Worm (Caenorhabditis elegans) whole organism, mixed stage, embryonic: Measurements from ENCODE around the gene kel-1.
A peak's percentile ranks its signal among the peaks of the same experiment; 100 is the strongest.

Source experiments
- M03D4.4 ChIP-seq: sonication (generic microtip); optimal IDR thresholded peaks from 2 replicates; lab custom pipeline; 2017; ENCODE audit warnings: mild to moderate bottlenecking, missing genetic modification characterization, missing compliant biosample characterization
- bed-3 ChIP-seq: fragments of 200-800 bp; sonication (Bioruptor generic); optimal IDR thresholded peaks from 3 replicates; lab custom pipeline; 2018; ENCODE audit warnings: mild to moderate bottlenecking, missing genetic modification characterization, moderate library complexity, missing compliant biosample characterization
- blmp-1 ChIP-seq: fragments of 150-350 bp; optimal IDR thresholded peaks from 2 replicates; lab custom pipeline; 2014; ENCODE audit warnings: missing biosample characterization, missing genetic modification characterization
- ceh-39 ChIP-seq: fragments of 150-350 bp; optimal IDR thresholded peaks from 2 replicates; lab custom pipeline; 2014; ENCODE audit warnings: missing biosample characterization, missing genetic modification characterization
- ceh-43 ChIP-seq: fragments of 200-800 bp; sonication (Bioruptor generic); optimal IDR thresholded peaks from 2 replicates; lab custom pipeline; 2018; ENCODE audit warnings: mild to moderate bottlenecking, missing genetic modification characterization, moderate library complexity, missing compliant biosample characterization
- ceh-83 ChIP-seq: fragments of 200-800 bp; sonication (Bioruptor generic); optimal IDR thresholded peaks from 2 replicates; lab custom pipeline; 2018; ENCODE audit warnings: mild to moderate bottlenecking, missing genetic modification characterization, missing compliant biosample characterization
- ces-1 ChIP-seq: fragments of 150-350 bp; optimal IDR thresholded peaks from 2 replicates; lab custom pipeline; 2014; ENCODE audit warnings: missing biosample characterization, missing genetic modification reagents, missing genetic modification characterization
- drap-1 ChIP-seq: fragments of 200-800 bp; sonication (Bioruptor generic); optimal IDR thresholded peaks from 3 replicates; lab custom pipeline; 2018; ENCODE audit warnings: mild to moderate bottlenecking, missing genetic modification characterization, missing compliant biosample characterization
- elt-1 ChIP-seq: sonication (generic microtip); optimal IDR thresholded peaks from 2 replicates; lab custom pipeline; 2017; ENCODE audit warnings: missing genetic modification characterization, mild to moderate bottlenecking, missing compliant biosample characterization, antibody characterized with exemption, moderate library complexity, borderline replicate concordance; ENCODE audit not compliant: insufficient read depth
- elt-3 ChIP-seq: fragments of 150-350 bp; optimal IDR thresholded peaks from 2 replicates; lab custom pipeline; 2014; ENCODE audit warnings: missing biosample characterization, missing genetic modification characterization
- flh-1 ChIP-seq: fragments of 200-800 bp; sonication (Bioruptor generic); optimal IDR thresholded peaks from 2 replicates; lab custom pipeline; 2018; ENCODE audit warnings: mild to moderate bottlenecking, missing genetic modification characterization, moderate library complexity, missing compliant biosample characterization
- ham-2 ChIP-seq: fragments of 200-800 bp; sonication (Bioruptor generic); optimal IDR thresholded peaks from 2 replicates; lab custom pipeline; 2018; ENCODE audit warnings: mild to moderate bottlenecking, missing genetic modification characterization, missing compliant biosample characterization
- hlh-1 ChIP-seq: fragments of 150-350 bp; optimal IDR thresholded peaks from 2 replicates; lab custom pipeline; 2014; ENCODE audit warnings: missing biosample characterization, missing genetic modification reagents, missing genetic modification characterization
- lin-13 ChIP-seq: fragments of 150-350 bp; optimal IDR thresholded peaks from 2 replicates; lab custom pipeline; 2014; ENCODE audit warnings: missing biosample characterization, missing genetic modification characterization
- lin-32 ChIP-seq: fragments of 200-800 bp; sonication (Bioruptor generic); optimal IDR thresholded peaks from 2 replicates; lab custom pipeline; 2018; ENCODE audit warnings: mild to moderate bottlenecking, missing genetic modification characterization, missing compliant biosample characterization
- mab-5 ChIP-seq: fragments of 150-350 bp; optimal IDR thresholded peaks from 2 replicates; lab custom pipeline; 2014; ENCODE audit warnings: missing biosample characterization, missing genetic modification characterization
- mep-1 ChIP-seq: fragments of 150-350 bp; optimal IDR thresholded peaks from 2 replicates; lab custom pipeline; 2017; ENCODE audit warnings: missing biosample characterization, missing genetic modification reagents, missing genetic modification characterization, inconsistent platforms
- mls-2 ChIP-seq: sonication (generic microtip); optimal IDR thresholded peaks from 2 replicates; lab custom pipeline; 2016; ENCODE audit warnings: mild to moderate bottlenecking, missing genetic modification characterization, moderate library complexity, missing compliant biosample characterization
- nhr-12 ChIP-seq: fragments of 150-350 bp; optimal IDR thresholded peaks from 2 replicates; lab custom pipeline; 2014; ENCODE audit warnings: missing biosample characterization, missing genetic modification characterization
- nhr-237 ChIP-seq: fragments of 150-350 bp; optimal IDR thresholded peaks from 2 replicates; lab custom pipeline; 2014; ENCODE audit warnings: missing biosample characterization, missing genetic modification characterization
- nhr-28 ChIP-seq: fragments of 150-350 bp; optimal IDR thresholded peaks from 2 replicates; lab custom pipeline; 2014; ENCODE audit warnings: missing biosample characterization, missing genetic modification characterization
- nhr-76 ChIP-seq: sonication (generic microtip); optimal IDR thresholded peaks from 2 replicates; lab custom pipeline; 2017; ENCODE audit warnings: missing biosample characterization, missing genetic modification characterization
- pha-4 ChIP-seq: fragments of 150-350 bp; optimal IDR thresholded peaks from 2 replicates; lab custom pipeline; 2018; ENCODE audit warnings: missing biosample characterization, missing genetic modification reagents, missing genetic modification characterization
- sem-2 ChIP-seq: fragments of 200-800 bp; sonication (Bioruptor generic); optimal IDR thresholded peaks from 2 replicates; lab custom pipeline; 2018; ENCODE audit warnings: mild to moderate bottlenecking, missing genetic modification characterization, missing compliant biosample characterization
- sptf-1 ChIP-seq: sonication (generic microtip); optimal IDR thresholded peaks from 2 replicates; lab custom pipeline; 2017; ENCODE audit warnings: mild to moderate bottlenecking, missing genetic modification characterization, moderate library complexity, missing compliant biosample characterization
- tbx-8 ChIP-seq: fragments of 200-800 bp; sonication (Bioruptor generic); optimal IDR thresholded peaks from 2 replicates; lab custom pipeline; 2018; ENCODE audit warnings: mild to moderate bottlenecking, missing genetic modification characterization, moderate library complexity, missing compliant biosample characterization
- unc-120 ChIP-seq: sonication (generic microtip); optimal IDR thresholded peaks from 2 replicates; lab custom pipeline; 2017; ENCODE audit warnings: missing genetic modification characterization, missing compliant biosample characterization; ENCODE audit not compliant: poor library complexity, severe bottlenecking
- unc-39 ChIP-seq: fragments of 150-350 bp; optimal IDR thresholded peaks from 2 replicates; lab custom pipeline; 2014; ENCODE audit warnings: missing biosample characterization, missing genetic modification characterization
- unc-62 ChIP-seq: fragments of 150-350 bp; optimal IDR thresholded peaks from 2 replicates; lab custom pipeline; 2014; ENCODE audit warnings: missing biosample characterization, missing genetic modification reagents, missing genetic modification characterization
- zip-8 ChIP-seq: fragments of 150-350 bp; optimal IDR thresholded peaks from 2 replicates; lab custom pipeline; 2014; ENCODE audit warnings: missing biosample characterization, missing genetic modification characterization
- ztf-11 ChIP-seq: fragments of 150-350 bp; optimal IDR thresholded peaks from 2 replicates; lab custom pipeline; 2014; ENCODE audit warnings: missing biosample characterization, missing genetic modification characterization

The kel-1 gene

DNA sequence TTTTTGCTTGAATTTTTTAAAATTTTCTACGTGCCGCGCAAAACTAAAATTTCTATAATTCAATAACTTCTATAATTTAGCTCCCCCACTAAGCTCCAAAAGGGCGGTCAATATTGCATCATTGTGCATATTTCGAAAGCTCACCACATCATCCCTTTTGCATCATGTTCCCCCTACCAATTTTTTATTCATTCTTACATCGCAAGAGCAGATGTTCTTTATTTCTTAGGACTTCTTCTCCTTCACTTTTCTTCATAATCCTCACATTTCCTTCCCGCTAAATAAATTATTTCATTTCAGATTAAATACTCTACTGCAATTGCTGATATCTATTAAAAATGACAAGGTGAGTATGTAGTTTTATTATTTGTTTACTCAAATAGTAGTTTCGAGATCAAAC, 35.2 kb downstream of the kel-1 start, which contains the start of gene ldh-1:
TSS of gene ldh-1 (plus strand) at position 301 of the 400 bp plus-strand sequence.
- TF ChIP-seq ces-1 (peak; percentile 37), unc-62 (GFP tag; lab: Kevin White, UChicago) (no peak)

DNA sequence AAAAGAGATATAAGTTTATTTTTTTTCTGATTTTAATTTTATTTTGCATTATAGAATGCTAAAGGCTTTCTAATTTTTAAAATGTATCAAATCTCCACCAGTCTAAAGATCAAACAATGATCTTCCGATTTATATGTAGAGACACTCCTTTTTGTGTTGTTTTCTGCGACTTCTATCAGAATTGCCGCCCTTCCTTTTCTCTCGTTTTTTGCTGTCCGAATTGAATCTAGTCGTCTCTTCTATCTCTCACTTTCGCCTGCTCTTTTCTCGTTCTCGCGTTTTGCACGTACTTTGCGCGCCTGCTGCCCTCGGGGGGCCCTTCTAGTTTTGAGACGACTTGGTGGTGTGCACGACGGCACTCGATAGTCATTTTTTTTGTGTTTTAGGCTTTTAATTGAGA, 35.6 kb downstream of the kel-1 start:
- TF ChIP-seq ztf-11 (tag; lab: Kevin White, UChicago) = no peak
- TF ChIP-seq hlh-1 (tag; lab: Kevin White, UChicago) = peak; percentile 74
- no peak for TF ChIP-seq flh-1 (GFP tag; lab: Kevin White, UChicago)
- peak; percentile 25 for TF ChIP-seq unc-120
- peak; percentile 85 for TF ChIP-seq ces-1
- no peak for TF ChIP-seq nhr-76 (tag; lab: Kevin White, UChicago)

DNA sequence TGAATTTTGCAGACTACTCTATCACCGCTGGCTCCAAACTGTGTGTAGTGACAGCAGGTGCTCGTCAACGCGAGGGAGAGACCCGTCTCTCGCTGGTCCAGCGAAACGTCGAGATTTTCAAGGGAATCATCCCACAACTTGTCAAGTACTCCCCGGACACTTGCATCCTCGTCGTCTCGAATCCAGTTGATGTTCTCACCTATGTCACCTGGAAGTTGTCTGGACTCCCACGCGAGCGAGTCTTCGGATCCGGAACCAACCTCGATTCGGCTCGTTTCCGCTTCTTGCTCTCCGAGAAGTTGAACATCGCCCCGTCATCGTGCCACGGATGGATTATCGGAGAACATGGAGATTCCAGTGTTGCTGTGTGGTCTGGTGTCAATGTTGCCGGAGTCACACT, 36.9 kb downstream of the kel-1 start:
- TF ChIP-seq ceh-39 (tag; lab: Kevin White, UChicago) = no peak
- no peak for TF ChIP-seq zip-8
- no peak for TF ChIP-seq nhr-12
- no peak for TF ChIP-seq elt-1 (tag; lab: Kevin White, UChicago)
- no peak for TF ChIP-seq nhr-237 (tag; lab: Kevin White, UChicago)
- no peak for TF ChIP-seq sem-2 (GFP tag; lab: Kevin White, UChicago)
- TF ChIP-seq hlh-1 (tag; lab: Kevin White, UChicago) = no peak
- TF ChIP-seq mls-2 (tag; lab: Kevin White, UChicago) = no peak
- TF ChIP-seq ztf-11 (tag; lab: Kevin White, UChicago) = no peak

DNA sequence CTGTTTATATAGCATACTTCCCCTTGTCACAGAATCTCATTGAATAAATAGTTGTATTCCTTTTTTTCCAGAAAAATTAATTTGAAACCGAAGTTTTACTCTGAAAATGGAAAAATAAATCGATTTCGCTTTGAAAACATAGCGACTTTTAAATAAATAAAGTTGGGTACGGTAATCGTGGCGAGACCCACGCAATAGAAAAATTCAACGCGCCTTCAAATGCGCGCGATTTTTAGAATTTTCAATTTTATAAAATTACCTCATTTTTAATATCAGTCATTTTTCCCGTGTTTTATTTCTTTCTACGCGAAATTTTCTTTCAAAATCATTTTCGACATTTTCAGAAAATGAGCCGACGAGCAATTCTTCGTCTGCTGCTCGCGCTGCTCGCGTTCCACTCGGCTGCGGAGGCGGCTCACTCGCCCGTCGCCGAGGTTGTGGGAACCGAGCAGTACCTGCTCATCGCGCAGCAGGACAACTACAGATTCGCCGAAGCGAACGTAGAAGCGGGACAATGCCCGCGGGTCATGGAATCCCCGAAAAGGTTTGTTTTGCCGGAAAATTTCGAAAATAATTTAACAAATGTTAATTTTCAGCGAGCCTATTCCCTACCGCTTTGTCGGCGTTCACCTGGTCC, 37.8 kb downstream of the kel-1 start, which contains the start of gene F13D12.5:
TSS of gene F13D12.5 (plus strand) at position 345 of the 637 bp plus-strand sequence.
- TF ChIP-seq blmp-1 = no peak
- no peak for TF ChIP-seq mep-1
- TF ChIP-seq ham-2 (GFP tag; lab: Kevin White, UChicago) = no peak
- TF ChIP-seq nhr-237 (tag; lab: Kevin White, UChicago) = no peak
- no peak for TF ChIP-seq unc-120
- TF ChIP-seq sptf-1 (tag; lab: Kevin White, UChicago) = no peak
- no peak for TF ChIP-seq nhr-28 (tag; lab: Kevin White, UChicago)
- no peak for TF ChIP-seq ceh-43 (GFP tag; lab: Kevin White, UChicago)
- no peak for TF ChIP-seq lin-13 (tag; lab: Kevin White, UChicago)
- TF ChIP-seq mls-2 (tag; lab: Kevin White, UChicago) = no peak
- TF ChIP-seq tbx-8 (GFP tag; lab: Kevin White, UChicago) = no peak
- no peak for TF ChIP-seq zip-8
- no peak for TF ChIP-seq ceh-39 (tag; lab: Kevin White, UChicago)
- TF ChIP-seq nhr-76 (tag; lab: Kevin White, UChicago) = no peak
- TF ChIP-seq M03D4.4 (tag; lab: Kevin White, UChicago) = no peak
- no peak for TF ChIP-seq pha-4 (tag; lab: Kevin White, UChicago)
- no peak for TF ChIP-seq drap-1 (GFP tag; lab: Kevin White, UChicago)
- no peak for TF ChIP-seq unc-62 (GFP tag; lab: Kevin White, UChicago)
- TF ChIP-seq elt-3 (tag; lab: Kevin White, UChicago) = no peak
- TF ChIP-seq bed-3 = no peak

DNA sequence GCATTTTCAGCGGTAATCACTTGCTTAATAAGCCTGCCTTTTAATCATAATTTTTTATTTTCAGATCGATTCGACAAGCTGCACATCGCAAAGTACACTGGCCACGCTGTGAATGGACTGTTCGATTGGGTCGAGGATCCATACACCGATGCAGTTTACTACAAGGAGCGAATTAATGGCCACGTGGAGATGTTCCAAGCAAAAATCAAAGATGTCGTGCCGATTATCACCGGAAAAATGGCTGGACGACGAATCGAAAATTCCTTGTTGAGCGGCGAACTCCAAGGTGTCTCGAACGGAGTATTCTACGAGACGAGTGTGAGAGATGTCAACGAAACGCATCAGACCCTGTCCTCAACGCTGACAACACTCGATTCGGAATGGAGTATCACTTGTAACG, 38.7 kb downstream of the kel-1 start:
- no peak for TF ChIP-seq elt-3 (tag; lab: Kevin White, UChicago)
- no peak for TF ChIP-seq lin-13 (tag; lab: Kevin White, UChicago)
- TF ChIP-seq nhr-76 (tag; lab: Kevin White, UChicago) = no peak
- TF ChIP-seq unc-120 = no peak
- TF ChIP-seq pha-4 (tag; lab: Kevin White, UChicago) = no peak
- no peak for TF ChIP-seq lin-32 (GFP tag; lab: Kevin White, UChicago)
- TF ChIP-seq hlh-1 (tag; lab: Kevin White, UChicago) = no peak
- TF ChIP-seq M03D4.4 (tag; lab: Kevin White, UChicago) = no peak
- no peak for TF ChIP-seq mab-5 (tag; lab: Kevin White, UChicago)
- TF ChIP-seq nhr-28 (tag; lab: Kevin White, UChicago) = no peak
- TF ChIP-seq ham-2 (GFP tag; lab: Kevin White, UChicago) = no peak
- no peak for TF ChIP-seq drap-1 (GFP tag; lab: Kevin White, UChicago)
- TF ChIP-seq unc-39 = no peak
- no peak for TF ChIP-seq ceh-83 (GFP tag; lab: Kevin White, UChicago)
- no peak for TF ChIP-seq zip-8
- no peak for TF ChIP-seq nhr-12
